Worm (Caenorhabditis elegans) whole organism, early embryonic: ENCODE measurements around the gene byn-1.

Experiments
- ama-1 ChIP-seq: fragments of 150-350 bp; optimal IDR thresholded peaks from 2 replicates; lab custom pipeline; 2014
- flt-1 ChIP-seq: fragments of 200-800 bp; sonication (Bioruptor generic); IDR thresholded peaks from 2 replicates; pipeline ENCODE4 v1.3.6; 2022; ENCODE audit warnings: missing genetic modification characterization, missing compliant biosample characterization
- hmg-4 ChIP-seq: fragments of 200-800 bp; sonication (Bioruptor generic); optimal IDR thresholded peaks from 2 replicates; lab custom pipeline; 2018; ENCODE audit warnings: mild to moderate bottlenecking, missing genetic modification characterization, missing compliant biosample characterization
- pes-1 ChIP-seq: fragments of 200-800 bp; sonication (Bioruptor generic); IDR thresholded peaks from 2 replicates; pipeline ENCODE4 v1.3.6; 2022; ENCODE audit warnings: missing genetic modification reagents, missing genetic modification characterization, missing compliant biosample characterization
- tbx-37 ChIP-seq: fragments of 200-800 bp; sonication (Bioruptor generic); conservative IDR thresholded peaks from 2 replicates; pipeline ENCODE4 v1.3.6; 2022; ENCODE audit warnings: missing genetic modification reagents, missing genetic modification characterization, missing compliant biosample characterization

ce11 chrIII:6931896-6932295, at the start of gene byn-1:
- TF ChIP-seq pes-1 (GFP tag; lab: Robert Waterston, UW) = no peak
- TF ChIP-seq ama-1 (lab: Kevin White, UChicago) = peak; percentile 26
- TF ChIP-seq tbx-37 = no peak
- no peak for TF ChIP-seq flt-1 (GFP tag; lab: Robert Waterston, UW)
- TF ChIP-seq hmg-4 (GFP tag; lab: Kevin White, UChicago) = no peak
